Worm (Caenorhabditis elegans) whole organism, L1 larva: ENCODE measurements around the gene srw-121.
A peak's percentile ranks its signal among the peaks of the same experiment; 100 is the strongest.

ENCODE experiments used
- C16A3.4 ChIP-seq: fragments of 150-350 bp; optimal IDR thresholded peaks from 2 replicates; lab custom pipeline; 2014; ENCODE audit warnings: missing biosample characterization, missing genetic modification characterization
- F16B12.6 ChIP-seq: fragments of 150-350 bp; optimal IDR thresholded peaks from 2 replicates; lab custom pipeline; 2014; ENCODE audit warnings: missing biosample characterization, missing genetic modification characterization
- aly-2 ChIP-seq: fragments of 150-350 bp; optimal IDR thresholded peaks from 2 replicates; lab custom pipeline; 2014; ENCODE audit warnings: missing biosample characterization, missing genetic modification characterization
- ces-1 ChIP-seq: fragments of 150-350 bp; optimal IDR thresholded peaks from 2 replicates; lab custom pipeline; 2014; ENCODE audit warnings: missing biosample characterization, missing genetic modification reagents, missing genetic modification characterization
- dpl-1 ChIP-seq, 3 experiments: fragments of 150-350 bp in 2 of 3; sonication (generic microtip) in 1 of 3; optimal IDR thresholded peaks; 2 replicates each; lab custom pipeline; 2014 to 2017; ENCODE audit warnings: missing biosample characterization in 3 of 3, missing genetic modification characterization in 3 of 3, missing genetic modification reagents in 3 of 3
- dsc-1 ChIP-seq: sonication (generic microtip); optimal IDR thresholded peaks from 2 replicates; lab custom pipeline; 2016; ENCODE audit warnings: mild to moderate bottlenecking, missing genetic modification characterization, missing compliant biosample characterization
- efl-1 ChIP-seq, 4 experiments: fragments of 150-350 bp; optimal IDR thresholded peaks in 3 of 4; peaks in 1 of 4; 1 replicate in 1 of 4; 2 replicates in 3 of 4; lab custom pipeline; 2014; ENCODE audit warnings: missing biosample characterization in 2 of 4, missing genetic modification characterization in 2 of 4, missing genetic modification reagents in 2 of 4
- egl-13 ChIP-seq: sonication (generic microtip); optimal IDR thresholded peaks from 2 replicates; lab custom pipeline; 2016; ENCODE audit warnings: missing genotype, missing genetic modification reagents, missing genetic modification characterization, missing compliant biosample characterization
- elt-2 ChIP-seq: sonication (generic microtip); optimal IDR thresholded peaks from 2 replicates; lab custom pipeline; 2016; ENCODE audit warnings: missing genetic modification characterization, mild to moderate bottlenecking, inconsistent platforms, missing compliant biosample characterization, missing genetic modification reagents
- elt-3 ChIP-seq, 6 experiments: fragments of 150-350 bp in 1 of 6; sonication (generic microtip); optimal IDR thresholded peaks; 2 replicates each; lab custom pipeline; 2017 to 2018; ENCODE audit warnings: missing biosample characterization in 6 of 6, missing genetic modification characterization in 6 of 6, inconsistent platforms in 1 of 6
- fkh-8 ChIP-seq: sonication (generic microtip); optimal IDR thresholded peaks from 2 replicates; lab custom pipeline; 2016; ENCODE audit warnings: mild to moderate bottlenecking, missing genetic modification characterization, missing compliant biosample characterization
- irx-1 ChIP-seq: sonication (generic microtip); optimal IDR thresholded peaks from 2 replicates; lab custom pipeline; 2016; ENCODE audit warnings: missing genetic modification characterization, missing compliant biosample characterization
- jun-1 ChIP-seq: fragments of 150-350 bp; optimal IDR thresholded peaks from 2 replicates; lab custom pipeline; 2014; ENCODE audit warnings: missing biosample characterization, missing genetic modification reagents, missing genetic modification characterization
- lsy-2 ChIP-seq, 2 experiments: fragments of 150-350 bp; optimal IDR thresholded peaks; 2 replicates each; lab custom pipeline; 2014; ENCODE audit warnings: missing biosample characterization in 2 of 2, missing genetic modification characterization in 2 of 2
- mef-2 ChIP-seq: fragments of 150-350 bp; optimal IDR thresholded peaks from 2 replicates; lab custom pipeline; 2014; ENCODE audit warnings: missing biosample characterization, missing genetic modification characterization
- mep-1 ChIP-seq: fragments of 150-350 bp; optimal IDR thresholded peaks from 2 replicates; lab custom pipeline; 2014; ENCODE audit warnings: missing biosample characterization, missing genetic modification characterization
- nhr-12 ChIP-seq: sonication (generic microtip); optimal IDR thresholded peaks from 2 replicates; lab custom pipeline; 2017; ENCODE audit warnings: missing biosample characterization, missing genetic modification characterization
- nhr-237 ChIP-seq: fragments of 150-350 bp; optimal IDR thresholded peaks from 2 replicates; lab custom pipeline; 2014; ENCODE audit warnings: missing biosample characterization, missing genetic modification characterization
- nhr-71 ChIP-seq: sonication (generic microtip); optimal IDR thresholded peaks from 2 replicates; lab custom pipeline; 2016; ENCODE audit warnings: mild to moderate bottlenecking, missing genetic modification characterization, moderate library complexity, missing compliant biosample characterization
- pag-3 ChIP-seq: sonication (generic microtip); optimal IDR thresholded peaks from 2 replicates; lab custom pipeline; 2017; ENCODE audit warnings: missing genetic modification characterization, mild to moderate bottlenecking, missing compliant biosample characterization, antibody characterized with exemption, borderline replicate concordance; ENCODE audit not compliant: insufficient read depth
- pax-3 ChIP-seq: fragments of 200-800 bp; sonication (Bioruptor generic); optimal IDR thresholded peaks from 2 replicates; lab custom pipeline; 2018; ENCODE audit warnings: mild to moderate bottlenecking, missing genetic modification characterization, moderate library complexity, missing compliant biosample characterization
- pqm-1 ChIP-seq: sonication (generic microtip); optimal IDR thresholded peaks from 3 replicates; lab custom pipeline; 2017; ENCODE audit warnings: missing biosample characterization, missing genetic modification characterization
- rnt-1 ChIP-seq: sonication (generic microtip); optimal IDR thresholded peaks from 2 replicates; lab custom pipeline; 2016; ENCODE audit warnings: mild to moderate bottlenecking, missing genetic modification characterization, moderate library complexity, missing compliant biosample characterization
- snpc-4 ChIP-seq: fragments of 150-350 bp; optimal IDR thresholded peaks from 2 replicates; lab custom pipeline; 2014; ENCODE audit warnings: missing biosample characterization, missing genetic modification characterization
- snu-23 ChIP-seq: sonication (generic microtip); optimal IDR thresholded peaks from 2 replicates; lab custom pipeline; 2016; ENCODE audit warnings: missing genetic modification characterization, missing compliant biosample characterization
- sptf-1 ChIP-seq: fragments of 150-350 bp; optimal IDR thresholded peaks from 2 replicates; lab custom pipeline; 2014; ENCODE audit warnings: missing biosample characterization, missing genetic modification characterization
- sup-37 ChIP-seq: fragments of 200-800 bp; sonication (Bioruptor generic); optimal IDR thresholded peaks from 2 replicates; lab custom pipeline; 2018; ENCODE audit warnings: mild to moderate bottlenecking, missing genetic modification characterization, missing compliant biosample characterization
- unc-30 ChIP-seq: sonication (generic microtip); optimal IDR thresholded peaks from 2 replicates; lab custom pipeline; 2017; ENCODE audit warnings: missing biosample characterization, missing genetic modification characterization
- zag-1 ChIP-seq: fragments of 150-350 bp; optimal IDR thresholded peaks from 2 replicates; lab custom pipeline; 2014; ENCODE audit warnings: missing biosample characterization, missing genetic modification characterization
- zip-4 ChIP-seq: fragments of 200-800 bp; sonication (Bioruptor generic); optimal IDR thresholded peaks from 2 replicates; lab custom pipeline; 2018; ENCODE audit warnings: mild to moderate bottlenecking, missing genetic modification characterization, moderate library complexity, missing compliant biosample characterization

Gene srw-121

DNA sequence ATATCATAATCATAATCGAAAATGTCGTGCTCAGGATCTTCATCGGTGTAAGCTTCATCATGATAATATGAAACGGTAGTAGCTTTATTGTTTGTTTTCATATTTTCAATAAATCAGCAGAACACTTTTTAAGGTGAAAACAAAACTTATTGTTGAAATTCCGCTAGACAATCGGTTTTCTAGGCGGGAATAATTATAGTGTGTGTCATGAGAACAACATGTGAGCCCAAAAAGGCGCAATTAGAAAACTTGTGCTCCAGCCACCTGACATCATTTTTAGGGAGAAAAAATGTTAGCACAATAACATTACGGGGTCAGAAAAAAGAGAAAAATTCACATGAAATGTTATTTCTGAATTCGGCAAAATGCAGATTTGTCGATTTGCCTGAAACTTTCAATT, 42.9 kb upstream of the srw-121 start, which contains the start of gene srw-8:
Gene srw-8, minus strand, starts transcription at position 101 of the 400 bp plus-strand sequence.
- TF ChIP-seq zip-4 (GFP tag; lab: Kevin White, UChicago) (no peak), C16A3.4 (no peak), pag-3 (no peak), F16B12.6 (tag; lab: Kevin White, UChicago) (no peak), dsc-1 (tag; lab: Kevin White, UChicago) (no peak), mef-2 (tag; lab: Kevin White, UChicago) (no peak), lsy-2 (tag; optimal IDR thresholded peaks at IDR 0.05; lab: Kevin White, UChicago) (no peak)

DNA sequence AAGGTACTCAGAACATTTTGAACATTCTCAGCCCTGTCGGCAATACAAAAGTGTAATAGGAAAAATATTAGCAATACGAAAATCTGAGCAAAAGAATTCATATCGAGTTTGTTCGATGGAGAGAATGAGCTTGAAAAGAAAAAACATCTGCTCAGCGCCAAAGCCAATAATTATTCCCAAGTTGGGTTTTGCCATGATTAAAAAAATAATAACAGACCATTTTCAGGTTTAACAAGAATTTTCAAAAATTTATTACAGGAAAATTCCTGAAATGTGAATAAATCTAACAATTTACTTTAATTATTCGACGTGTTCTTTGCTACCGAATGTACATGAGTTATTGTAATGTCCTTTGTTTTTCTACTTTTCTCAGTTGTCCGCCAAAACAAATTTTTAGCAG, 41.0 kb upstream of the srw-121 start, which contains the start of gene irld-38:
Gene irld-38, minus strand, starts transcription at position 101 of the 400 bp plus-strand sequence.
- TF ChIP-seq sup-37 (GFP tag; lab: Kevin White, UChicago) (no peak), snpc-4 (tag; lab: Kevin White, UChicago) (no peak), elt-3 (tag; optimal IDR thresholded peaks at IDR 0.05; lab: Kevin White, UChicago) (no peak), jun-1 (tag; lab: Kevin White, UChicago) (no peak), dsc-1 (tag; lab: Kevin White, UChicago) (no peak), nhr-237 (tag; lab: Kevin White, UChicago) (no peak), zag-1 (tag; lab: Kevin White, UChicago) (no peak)

DNA sequence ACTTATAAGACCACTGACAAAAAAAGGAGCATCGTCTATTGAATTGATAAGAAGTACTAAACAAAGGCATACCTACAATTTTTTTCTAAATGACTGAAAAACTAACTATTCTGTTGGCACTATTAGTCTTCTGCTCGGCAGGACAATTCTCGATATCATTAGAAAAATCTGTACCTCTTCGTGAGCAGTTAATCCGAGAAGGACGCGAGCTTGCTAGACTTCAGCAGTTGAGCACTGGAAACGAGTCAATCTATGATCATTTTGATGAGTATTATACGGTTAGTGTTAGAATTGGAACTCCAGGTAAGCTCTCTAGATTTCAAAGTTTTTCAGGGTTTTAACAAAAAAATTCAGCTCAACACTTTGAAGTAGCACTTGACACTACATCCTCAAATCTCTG, 36.8 kb upstream of the srw-121 start, which contains the start of gene asp-7:
Gene asp-7, plus strand, starts transcription at position 81 of the 400 bp plus-strand sequence.
- TF ChIP-seq pqm-1 (tag; lab: Kevin White, UChicago) (no peak), efl-1 (optimal IDR thresholded peaks at IDR 0.05; lab: Kevin White, UChicago) (no peak), efl-1 (GFP tag; optimal IDR thresholded peaks at IDR 0.05 in 1 of 2; lab: Kevin White, UChicago) (peak in 1 of 2 experiments; percentile 80)

DNA sequence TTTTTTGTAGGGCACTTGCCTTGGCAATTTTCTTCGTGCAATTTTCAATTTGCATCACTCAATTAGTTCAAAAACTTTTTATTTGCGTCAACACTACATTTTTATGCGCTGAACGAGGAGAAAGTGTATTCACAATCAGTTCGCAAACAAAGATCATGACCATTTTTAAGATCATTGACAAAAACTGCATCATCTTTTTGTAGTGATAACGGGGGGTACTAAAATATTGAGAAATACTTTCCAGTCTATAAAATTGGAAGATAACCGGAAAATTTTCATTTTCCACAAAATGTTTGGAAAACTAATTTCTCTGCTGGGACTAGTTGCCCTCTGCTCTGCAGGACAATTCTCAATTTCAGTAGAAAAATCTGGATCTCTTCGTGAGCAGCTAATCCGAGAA, 32.9 kb upstream of the srw-121 start, which contains the start of gene asp-8:
Gene asp-8, plus strand, starts transcription at position 276 of the 400 bp plus-strand sequence.
- TF ChIP-seq elt-2 (tag; lab: Kevin White, UChicago) (peak; percentile 60), dpl-1 (GFP tag; optimal IDR thresholded peaks at IDR 0.05; lab: Kevin White, UChicago) (no peak), nhr-12 (no peak)

DNA sequence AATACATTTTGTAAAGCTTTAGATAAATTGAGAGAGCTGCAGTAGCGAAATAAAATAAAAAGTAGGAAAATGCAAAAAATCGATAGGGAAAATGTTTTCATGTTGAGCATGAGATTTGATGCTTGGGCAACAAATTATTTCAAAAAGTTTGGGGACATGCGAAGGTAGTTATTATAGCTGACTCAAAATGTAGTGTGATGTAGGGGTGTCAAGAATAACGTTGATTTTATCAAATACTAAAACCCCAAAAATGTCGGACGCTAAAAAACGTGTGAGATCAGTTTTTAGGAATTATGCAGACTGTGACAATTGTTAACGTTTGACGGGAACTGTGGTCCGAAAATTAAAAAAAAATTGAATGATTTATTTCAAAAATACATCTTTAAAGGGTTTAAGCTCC, 29.9 kb upstream of the srw-121 start, which contains the start of gene irld-12:
Gene irld-12, minus strand, starts transcription at position 101 of the 400 bp plus-strand sequence.
- TF ChIP-seq irx-1 (tag; lab: Kevin White, UChicago) (no peak), elt-2 (tag; lab: Kevin White, UChicago) (no peak)

DNA sequence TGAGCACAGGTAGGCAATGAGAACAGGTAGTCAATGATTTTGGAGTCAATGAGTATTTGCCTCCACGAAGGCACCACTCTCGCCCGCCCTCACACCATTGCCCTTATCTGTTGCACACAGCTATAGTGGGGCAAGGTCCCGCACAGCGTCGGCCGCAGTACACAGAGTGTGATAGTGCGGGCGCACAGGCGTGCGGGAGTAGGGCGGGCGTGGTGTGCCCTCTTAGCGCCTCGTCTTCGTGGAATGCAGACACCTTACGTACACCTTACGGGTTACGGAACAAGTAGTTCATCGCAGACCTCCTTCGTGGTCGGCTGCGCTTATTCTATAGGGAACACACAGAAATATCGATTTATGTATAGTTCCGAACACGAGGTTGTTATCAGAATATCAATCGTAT, 26.5 kb upstream of the srw-121 start:
- TF ChIP-seq unc-30 (tag; lab: Kevin White, UChicago) = no peak
- TF ChIP-seq aly-2 (tag; lab: Kevin White, UChicago) = no peak
- no peak for TF ChIP-seq jun-1 (tag; lab: Kevin White, UChicago)
- TF ChIP-seq snu-23 (GFP tag; lab: Kevin White, UChicago) = no peak
- TF ChIP-seq elt-3 (tag; optimal IDR thresholded peaks at IDR 0.05; lab: Kevin White, UChicago) = no peak
- no peak for TF ChIP-seq nhr-71 (tag; lab: Kevin White, UChicago)
- TF ChIP-seq ces-1 = no peak
- TF ChIP-seq mep-1 (tag; lab: Kevin White, UChicago) = no peak
- no peak for TF ChIP-seq egl-13 (tag; lab: Kevin White, UChicago)
- no peak for TF ChIP-seq sptf-1
- TF ChIP-seq pax-3 = no peak
- TF ChIP-seq fkh-8 (tag; lab: Kevin White, UChicago) = no peak
- TF ChIP-seq rnt-1 (tag; lab: Kevin White, UChicago) = no peak
